Fruit fly (Drosophila melanogaster): ENCODE measurements around the gene Act87E.
A peak's percentile ranks its signal among the peaks of the same experiment; 100 is the strongest.

Gene Act87E

DNA sequence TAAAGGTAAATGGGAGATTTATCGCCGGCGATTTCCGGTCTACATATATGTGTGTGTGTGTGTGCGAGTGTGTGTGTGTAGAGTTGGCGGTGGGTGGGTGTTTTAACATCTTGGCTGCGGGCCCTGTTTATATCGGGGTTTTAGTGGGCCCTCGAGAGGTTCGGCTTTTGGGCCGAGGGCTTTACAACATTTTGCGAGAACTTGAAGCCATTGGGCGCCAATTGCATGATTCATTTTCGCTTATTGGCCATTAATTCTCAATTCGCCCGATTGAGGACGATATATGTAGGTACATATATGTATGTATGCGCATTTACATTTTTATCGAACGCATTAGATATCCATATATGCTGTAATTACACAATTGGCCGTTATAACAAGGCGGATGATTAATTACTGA lies 10.1 kb downstream of the Act87E start:
- TF ChIP-seq rn (GFP tag; IDR thresholded peaks at IDR 0.05) (no peak), CG13204 (GFP tag; optimal IDR thresholded peaks at IDR 0.05) (no peak), Snoo (tag; optimal IDR thresholded peaks at IDR 0.05) (no peak), CG4496 (GFP tag; IDR thresholded peaks at IDR 0.05) (no peak), CG12605 (GFP tag; IDR thresholded peaks at IDR 0.05) (no peak), fd96Ca (GFP tag; IDR thresholded peaks at IDR 0.05) (no peak), CG9948 (tag; optimal IDR thresholded peaks at IDR 0.05) (no peak), CG32121 (GFP tag; IDR thresholded peaks at IDR 0.05) (no peak)

DNA sequence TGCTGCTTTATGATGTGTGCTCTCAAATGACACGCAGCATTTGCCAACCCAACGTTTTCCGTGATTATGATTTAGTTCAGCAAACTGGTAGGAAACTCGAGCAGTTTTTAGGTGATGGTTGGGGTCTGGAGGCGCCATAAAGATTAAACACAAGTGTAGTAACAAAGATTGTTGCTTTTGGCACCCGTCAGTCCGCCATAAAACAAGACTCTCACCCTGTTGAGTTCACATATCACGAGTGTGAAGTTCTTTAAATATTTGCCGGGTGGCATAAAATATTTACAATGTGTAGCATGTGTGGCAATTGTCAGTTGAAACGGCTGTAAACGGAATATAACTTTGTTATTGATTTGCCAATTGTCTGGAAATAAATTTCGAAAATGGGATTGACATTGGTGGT lies 15.9 kb downstream of the Act87E start:
- TF ChIP-seq CG17806 (tag; optimal IDR thresholded peaks at IDR 0.05): no peak
- TF ChIP-seq Ets98B (GFP tag; IDR thresholded peaks at IDR 0.05): no peak

dm6 chr3R:13446048-13446447 lies 20.3 kb downstream of the Act87E start:
- no peak for TF ChIP-seq rn (GFP tag; IDR thresholded peaks at IDR 0.05)
- TF ChIP-seq EcR (GFP tag; optimal IDR thresholded peaks at IDR 0.05): no peak
- TF ChIP-seq gl (tag; optimal IDR thresholded peaks at IDR 0.05): no peak
- no peak for TF ChIP-seq CG13204 (GFP tag; optimal IDR thresholded peaks at IDR 0.05)
- no peak for TF ChIP-seq D1 (tag; optimal IDR thresholded peaks at IDR 0.05)
- no peak for TF ChIP-seq CG9948 (tag; optimal IDR thresholded peaks at IDR 0.05)
- no peak for TF ChIP-seq CG4496 (GFP tag; IDR thresholded peaks at IDR 0.05)

- TF ChIP-seq CG34367 (tag; optimal IDR thresholded peaks at IDR 0.05) (no peak), CG15710 (tag; optimal IDR thresholded peaks at IDR 0.05) (no peak), CG8159 (tag; optimal IDR thresholded peaks at IDR 0.05) (no peak), CG8301 (tag; optimal IDR thresholded peaks at IDR 0.05) (peak; percentile 11), rn (GFP tag; IDR thresholded peaks at IDR 0.05) (no peak), fd96Ca (GFP tag; IDR thresholded peaks at IDR 0.05) (no peak), CG14655 (GFP tag; optimal IDR thresholded peaks at IDR 0.05) (peak; percentile 29), CG13204 (GFP tag; optimal IDR thresholded peaks at IDR 0.05) (no peak), CG17806 (tag; optimal IDR thresholded peaks at IDR 0.05) (no peak)
These were observed 20.7 kb downstream of the Act87E start for dm6 chr3R:13446489-13446888.

- peak; percentile 42 for TF ChIP-seq CG14655 (GFP tag; optimal IDR thresholded peaks at IDR 0.05)
- TF ChIP-seq CG12605 (GFP tag; IDR thresholded peaks at IDR 0.05): no peak
- peak; percentile 34 for TF ChIP-seq CG8301 (tag; optimal IDR thresholded peaks at IDR 0.05)
- TF ChIP-seq CG17806 (tag; optimal IDR thresholded peaks at IDR 0.05): no peak
- no peak for TF ChIP-seq fd96Ca (GFP tag; IDR thresholded peaks at IDR 0.05)
- TF ChIP-seq CG13204 (GFP tag; optimal IDR thresholded peaks at IDR 0.05): no peak
These were observed 22.6 kb downstream of the Act87E start for dm6 chr3R:13448354-13448753.

DNA sequence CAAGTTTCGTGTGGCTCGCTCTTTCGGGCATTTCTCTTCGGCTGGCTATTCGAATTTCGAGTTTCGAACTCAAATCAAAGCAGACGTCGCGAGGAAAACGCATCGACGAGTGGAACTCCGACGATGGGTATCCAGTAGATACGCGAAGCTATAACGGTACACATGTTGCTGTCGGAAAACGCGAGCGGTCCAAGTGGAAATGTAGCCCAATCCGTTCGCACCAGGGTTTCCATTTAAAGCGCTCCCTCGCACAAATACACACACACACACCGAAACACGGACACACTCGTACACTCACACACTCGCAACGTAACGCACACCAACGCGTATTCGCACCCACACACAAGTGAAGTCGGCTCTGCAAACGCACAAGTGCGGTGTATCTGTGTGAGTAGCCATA lies 24.6 kb downstream of the Act87E start, which contains the start of gene side-IV:
Gene side-IV (plus strand): TSS at position 253 of the 400 bp plus-strand sequence.
- no peak for TF ChIP-seq CG8301 (tag; optimal IDR thresholded peaks at IDR 0.05)
- TF ChIP-seq CG12605 (GFP tag; IDR thresholded peaks at IDR 0.05): peak; percentile 22; the same call in 1 of the 2 replicates
- no peak for TF ChIP-seq CG10348 (GFP tag; IDR thresholded peaks at IDR 0.05)
- peak; percentile 40 for TF ChIP-seq CG13204 (GFP tag; optimal IDR thresholded peaks at IDR 0.05)
- TF ChIP-seq CG17806 (tag; optimal IDR thresholded peaks at IDR 0.05): no peak
- peak; percentile 26; the same call in 1 of the 3 replicates for TF ChIP-seq fd96Ca (GFP tag; IDR thresholded peaks at IDR 0.05)
- TF ChIP-seq Ets98B (GFP tag; IDR thresholded peaks at IDR 0.05): peak; percentile 28; the same call in 1 of the 2 replicates
- TF ChIP-seq CG4496 (GFP tag; IDR thresholded peaks at IDR 0.05): peak; percentile 69; the same call in 2 of the 3 replicates
- TF ChIP-seq CG14655 (GFP tag; optimal IDR thresholded peaks at IDR 0.05): no peak
- peak; percentile 39; the same call in 1 of the 2 replicates for TF ChIP-seq CG32121 (GFP tag; IDR thresholded peaks at IDR 0.05)

DNA sequence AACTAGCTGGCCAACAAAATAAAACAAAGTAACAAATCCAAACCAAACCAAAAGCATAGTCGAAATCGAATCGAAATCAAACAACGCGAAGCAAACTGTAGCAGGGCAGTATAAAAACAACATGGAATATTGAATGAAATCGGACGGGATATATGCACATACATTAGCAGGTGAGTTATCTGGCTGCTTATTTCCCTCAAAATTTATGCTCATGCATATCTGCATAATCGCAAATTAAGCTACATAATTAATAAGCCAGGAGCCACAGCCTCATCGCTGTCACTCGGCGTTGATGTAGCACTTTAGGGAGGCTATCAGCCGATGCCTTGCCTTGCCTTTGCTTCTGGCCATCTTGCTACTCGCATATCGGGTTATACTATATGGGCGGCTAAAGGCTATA lies 26.5 kb downstream of the Act87E start:
- no peak for TF ChIP-seq CG8301 (tag; optimal IDR thresholded peaks at IDR 0.05)
- no peak for TF ChIP-seq D1 (tag; optimal IDR thresholded peaks at IDR 0.05)
- no peak for TF ChIP-seq EcR (GFP tag; optimal IDR thresholded peaks at IDR 0.05)
- TF ChIP-seq CG13204 (GFP tag; optimal IDR thresholded peaks at IDR 0.05): no peak
- TF ChIP-seq CG8159 (tag; optimal IDR thresholded peaks at IDR 0.05): no peak
- no peak for TF ChIP-seq Snoo (tag; optimal IDR thresholded peaks at IDR 0.05)
- no peak for TF ChIP-seq Pif1B (GFP tag; optimal IDR thresholded peaks at IDR 0.05)
- TF ChIP-seq CG10348 (GFP tag; IDR thresholded peaks at IDR 0.05): no peak
- TF ChIP-seq CG15710 (tag; optimal IDR thresholded peaks at IDR 0.05): no peak
- no peak for TF ChIP-seq CG14655 (GFP tag; optimal IDR thresholded peaks at IDR 0.05)
- no peak for TF ChIP-seq rn (GFP tag; IDR thresholded peaks at IDR 0.05)
- TF ChIP-seq Pif1A (GFP tag; optimal IDR thresholded peaks at IDR 0.05): no peak
- no peak for TF ChIP-seq fd96Ca (GFP tag; IDR thresholded peaks at IDR 0.05)
- TF ChIP-seq CG12605 (GFP tag; IDR thresholded peaks at IDR 0.05): no peak
- no peak for TF ChIP-seq CG4496 (GFP tag; IDR thresholded peaks at IDR 0.05)
- no peak for TF ChIP-seq CG32121 (GFP tag; IDR thresholded peaks at IDR 0.05)

dm6 chr3R:13452851-13453255 lies 27.1 kb downstream of the Act87E start:
- peak; percentile 73 for TF ChIP-seq Pif1B (GFP tag; optimal IDR thresholded peaks at IDR 0.05)
- 0 out of 3 replicates have a peak, but pooled peaks have one; percentile 31 for TF ChIP-seq fd96Ca (GFP tag; IDR thresholded peaks at IDR 0.05)
- TF ChIP-seq Snoo (tag; optimal IDR thresholded peaks at IDR 0.05): peak; percentile 77
- peak; percentile 86 for TF ChIP-seq CG15710 (tag; optimal IDR thresholded peaks at IDR 0.05)
- peak; percentile 90 for TF ChIP-seq CG8159 (tag; optimal IDR thresholded peaks at IDR 0.05)
- TF ChIP-seq D1 (tag; optimal IDR thresholded peaks at IDR 0.05): peak; percentile 81
- TF ChIP-seq CG12605 (GFP tag; IDR thresholded peaks at IDR 0.05): no peak
- TF ChIP-seq CG4496 (GFP tag; IDR thresholded peaks at IDR 0.05): peak; percentile 70; the same call in 2 of the 3 replicates
- 0 out of 2 replicates have a peak, but pooled peaks have one; percentile 26 for TF ChIP-seq rn (GFP tag; IDR thresholded peaks at IDR 0.05)
- TF ChIP-seq gl (tag; optimal IDR thresholded peaks at IDR 0.05): peak; percentile 44
- TF ChIP-seq EcR (GFP tag; optimal IDR thresholded peaks at IDR 0.05): no peak
- TF ChIP-seq CG17806 (tag; optimal IDR thresholded peaks at IDR 0.05): peak; percentile 80
- peak; percentile 16 for TF ChIP-seq CG13204 (GFP tag; optimal IDR thresholded peaks at IDR 0.05)
- TF ChIP-seq CG10348 (GFP tag; IDR thresholded peaks at IDR 0.05): no peak
- TF ChIP-seq CG32121 (GFP tag; IDR thresholded peaks at IDR 0.05): peak; percentile 78
- TF ChIP-seq CG14655 (GFP tag; optimal IDR thresholded peaks at IDR 0.05): peak; percentile 91
- peak; percentile 89 for TF ChIP-seq CG9948 (tag; optimal IDR thresholded peaks at IDR 0.05)
- peak; percentile 79 for TF ChIP-seq Pif1A (GFP tag; optimal IDR thresholded peaks at IDR 0.05)
- TF ChIP-seq CG34367 (tag; optimal IDR thresholded peaks at IDR 0.05): peak; percentile 78
- TF ChIP-seq CG8301 (tag; optimal IDR thresholded peaks at IDR 0.05): peak; percentile 83
- TF ChIP-seq Ets98B (GFP tag; IDR thresholded peaks at IDR 0.05): peak; percentile 26; the same call in 1 of the 2 replicates
